Fruit fly (Drosophila melanogaster) whole organism: ENCODE data around the gene Alp10.
A peak's percentile ranks its signal among the peaks of the same experiment; 100 is the strongest.

ENCODE experiments used
- CG8478 ChIP-seq: fragments of >200 bp; optimal IDR thresholded peaks from 2 replicates; lab custom pipeline; 2018; ENCODE audit warnings: inconsistent platforms
- Dll ChIP-seq: fragments of >200 bp; optimal IDR thresholded peaks from 2 replicates; lab custom pipeline; 2017
- EcR ChIP-seq, 2 experiments: fragments of >200 bp; optimal IDR thresholded peaks; 2 replicates each; lab custom pipeline; 2017; ENCODE audit warnings: missing biosample characterization in 2 of 2, missing genetic modification characterization in 2 of 2, missing genetic modification reagents in 2 of 2
- pan ChIP-seq: fragments of >200 bp; optimal IDR thresholded peaks from 2 replicates; lab custom pipeline; 2017
- psq ChIP-seq: fragments of >200 bp; optimal IDR thresholded peaks from 2 replicates; lab custom pipeline; 2017
- usp ChIP-seq: fragments of >200 bp; optimal IDR thresholded peaks from 2 replicates; lab custom pipeline; 2017; ENCODE audit warnings: missing biosample characterization, missing genetic modification characterization, mixed read lengths

Gene Alp10

DNA sequence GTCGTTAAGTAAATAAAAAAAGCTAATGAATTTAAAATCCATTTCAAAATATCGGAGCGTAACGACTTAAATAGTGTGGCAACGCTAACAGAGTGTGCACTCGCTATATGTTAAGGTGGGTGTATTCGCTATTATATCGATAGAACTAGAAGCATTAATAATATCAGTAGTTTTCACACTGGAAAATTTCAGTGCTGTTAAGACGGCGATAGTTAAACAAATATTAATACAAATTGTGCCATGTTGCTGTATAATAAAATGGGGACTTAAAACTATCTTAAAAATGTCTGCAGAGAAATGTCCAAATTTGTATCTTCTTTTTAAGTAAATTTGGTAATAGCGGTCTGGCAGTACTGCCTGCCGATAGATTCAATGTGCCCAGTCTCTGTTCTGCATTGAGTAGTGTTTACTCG lies 11.8 kb downstream of the Alp10 start:
- TF ChIP-seq pan (lab: Kevin White, UChicago) (no peak), usp (GFP tag; lab: Kevin White, UChicago) (no peak), psq (lab: Kevin White, UChicago) (no peak), CG8478 (no peak), Dll (lab: Kevin White, UChicago) (no peak), EcR (GFP tag; optimal IDR thresholded peaks at IDR 0.05; lab: Kevin White, UChicago) (no peak)

DNA sequence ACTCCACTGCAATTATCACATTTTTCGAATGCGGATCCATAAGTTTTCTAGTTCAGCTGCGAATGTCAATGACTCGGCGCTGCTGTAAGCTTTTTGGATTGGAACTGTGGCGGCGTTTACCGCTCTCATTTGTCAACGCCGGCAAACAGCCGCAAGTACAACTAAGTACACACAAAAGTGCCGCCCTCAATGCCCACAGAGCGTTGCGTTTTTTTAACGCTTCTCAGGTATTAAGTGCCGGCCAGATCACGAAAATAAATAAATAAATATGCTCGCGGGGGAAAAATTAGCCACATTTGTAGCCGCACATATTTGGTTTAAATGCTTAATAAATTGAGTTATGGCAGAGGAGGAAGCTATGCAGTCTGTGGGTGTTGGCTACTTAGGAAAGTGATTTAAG lies 13.5 kb downstream of the Alp10 start:
- TF ChIP-seq psq (lab: Kevin White, UChicago) = no peak
- no peak for TF ChIP-seq Dll (lab: Kevin White, UChicago)
- no peak for TF ChIP-seq EcR (GFP tag; optimal IDR thresholded peaks at IDR 0.05; lab: Kevin White, UChicago)
- TF ChIP-seq pan (lab: Kevin White, UChicago) = no peak
- no peak for TF ChIP-seq usp (GFP tag; lab: Kevin White, UChicago)
- TF ChIP-seq CG8478 = no peak

DNA sequence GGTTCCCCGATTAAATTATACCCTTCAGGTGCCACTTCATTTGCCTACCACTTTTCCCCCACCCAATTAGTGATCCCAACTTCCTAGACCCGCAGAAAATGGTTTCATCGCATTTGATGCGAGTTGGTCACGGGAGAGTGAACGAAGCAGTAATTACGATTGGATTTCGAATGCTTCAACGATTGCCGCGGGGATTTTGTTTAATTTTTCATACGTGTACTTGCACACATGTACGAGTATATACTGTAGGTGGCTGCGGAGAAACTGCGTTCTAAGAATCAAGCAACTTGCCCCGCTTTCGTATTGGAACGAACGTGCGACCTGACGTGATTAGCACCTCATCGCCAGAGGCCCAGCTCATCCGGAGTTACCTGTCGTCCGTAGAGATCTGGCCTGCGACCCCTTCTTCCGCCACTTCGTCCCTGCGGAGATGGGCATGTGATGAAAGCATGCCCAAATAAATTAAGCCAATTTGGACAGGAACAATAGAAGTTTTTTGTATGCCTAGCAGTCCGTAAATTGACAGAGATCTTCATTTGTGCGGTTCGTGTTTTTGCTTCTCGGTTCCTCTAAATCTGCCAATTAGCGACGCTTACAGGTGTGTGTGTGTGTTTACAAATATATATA lies 14.5 kb downstream of the Alp10 start:
- no peak for TF ChIP-seq Dll (lab: Kevin White, UChicago)
- no peak for TF ChIP-seq usp (GFP tag; lab: Kevin White, UChicago)
- TF ChIP-seq psq (lab: Kevin White, UChicago) = no peak
- no peak for TF ChIP-seq CG8478
- no peak for TF ChIP-seq EcR (GFP tag; optimal IDR thresholded peaks at IDR 0.05; lab: Kevin White, UChicago)
- no peak for TF ChIP-seq pan (lab: Kevin White, UChicago)

DNA sequence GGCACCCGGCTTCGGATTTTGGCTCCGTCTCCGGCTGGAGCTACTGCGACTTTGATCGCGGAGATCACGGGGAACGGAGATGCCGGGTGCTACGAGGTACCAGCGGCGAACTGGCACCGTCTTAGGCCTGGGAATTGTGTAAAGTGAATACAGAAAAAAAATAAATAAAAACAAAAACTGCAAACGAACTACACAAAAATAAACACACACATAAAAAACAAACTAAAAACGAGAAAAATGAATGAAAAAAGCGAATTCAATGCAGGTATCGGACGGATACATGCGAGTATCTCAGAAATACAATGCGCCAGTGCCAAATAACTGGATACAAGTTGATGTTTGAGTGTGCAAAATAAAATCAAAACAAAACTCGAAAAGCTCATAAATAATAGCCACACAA lies 15.3 kb downstream of the Alp10 start:
- TF ChIP-seq Dll (lab: Kevin White, UChicago) (no peak), CG8478 (no peak), psq (lab: Kevin White, UChicago) (no peak), usp (GFP tag; lab: Kevin White, UChicago) (no peak), pan (lab: Kevin White, UChicago) (no peak), EcR (GFP tag; optimal IDR thresholded peaks at IDR 0.05; lab: Kevin White, UChicago) (no peak)

DNA sequence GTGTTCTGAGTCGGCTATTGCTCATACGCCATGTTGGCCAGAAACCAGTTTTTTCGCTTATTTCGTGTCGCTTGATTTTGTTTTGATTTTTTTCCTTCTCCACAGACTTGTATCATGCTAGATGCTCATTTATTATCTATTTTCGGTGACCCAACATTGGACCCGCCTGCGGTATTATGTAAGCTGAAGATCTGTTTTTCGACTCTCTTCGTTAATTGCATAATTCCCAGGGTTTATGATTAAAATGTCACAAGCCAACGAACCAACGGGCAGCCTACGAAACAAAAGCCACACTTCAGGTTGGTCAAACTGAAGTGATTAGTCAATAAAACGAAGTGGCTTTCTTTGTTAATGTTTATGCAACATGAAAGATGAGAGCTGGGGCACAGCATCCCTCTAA lies 16.5 kb downstream of the Alp10 start:
- TF ChIP-seq CG8478 = no peak
- TF ChIP-seq pan (lab: Kevin White, UChicago) = no peak
- no peak for TF ChIP-seq usp (GFP tag; lab: Kevin White, UChicago)
- TF ChIP-seq psq (lab: Kevin White, UChicago) = no peak
- TF ChIP-seq EcR (GFP tag; optimal IDR thresholded peaks at IDR 0.05; lab: Kevin White, UChicago) = no peak
- TF ChIP-seq Dll (lab: Kevin White, UChicago) = no peak

DNA sequence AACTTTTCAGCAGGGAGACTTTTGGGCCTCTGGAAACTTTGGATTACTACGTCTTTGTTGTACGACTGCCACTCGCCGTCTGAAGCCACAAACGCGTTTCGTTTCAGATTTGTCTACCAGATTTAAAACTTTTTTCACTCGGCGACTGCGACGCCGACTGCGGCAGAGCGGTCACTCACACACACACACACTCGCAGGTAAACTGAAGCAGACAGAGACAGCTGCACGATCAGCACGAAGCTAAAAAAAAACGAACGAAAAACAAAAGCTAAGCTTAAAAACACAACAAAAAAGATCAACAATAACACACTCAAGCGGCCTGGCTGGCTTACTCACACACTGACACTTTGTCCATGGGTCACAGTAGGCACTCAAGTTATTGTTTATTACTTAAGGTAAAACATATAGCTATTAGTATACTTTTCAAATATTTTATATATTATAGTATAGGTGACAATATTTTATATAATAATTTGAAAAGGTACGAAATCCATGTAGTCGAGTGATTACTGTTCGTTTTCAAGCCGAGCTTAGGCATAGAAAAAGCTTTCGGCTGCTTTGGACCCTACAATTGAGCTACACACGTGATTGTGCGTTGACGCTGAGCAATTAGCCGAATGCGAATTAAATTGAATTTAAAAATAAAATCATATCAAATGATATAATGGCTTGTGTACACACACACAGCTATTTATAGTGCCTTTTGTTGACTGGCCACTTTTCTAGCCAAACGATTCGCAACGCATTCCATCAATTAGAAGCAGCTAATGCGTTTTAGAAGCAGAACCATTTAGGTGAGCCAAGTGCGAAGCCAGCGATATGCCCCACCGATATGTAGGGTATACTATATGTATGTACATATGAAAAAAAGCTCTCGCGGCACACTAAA lies 17.6 kb downstream of the Alp10 start, which contains the start of gene Msr-110:
Gene Msr-110, minus strand, starts transcription at position 99 of the 889 bp plus-strand sequence.
- TF ChIP-seq CG8478 = no peak
- no peak for TF ChIP-seq Dll (lab: Kevin White, UChicago)
- TF ChIP-seq EcR (GFP tag; optimal IDR thresholded peaks at IDR 0.05; lab: Kevin White, UChicago) = no peak
- TF ChIP-seq pan (lab: Kevin White, UChicago) = no peak
- no peak for TF ChIP-seq usp (GFP tag; lab: Kevin White, UChicago)
- TF ChIP-seq psq (lab: Kevin White, UChicago) = no peak

DNA sequence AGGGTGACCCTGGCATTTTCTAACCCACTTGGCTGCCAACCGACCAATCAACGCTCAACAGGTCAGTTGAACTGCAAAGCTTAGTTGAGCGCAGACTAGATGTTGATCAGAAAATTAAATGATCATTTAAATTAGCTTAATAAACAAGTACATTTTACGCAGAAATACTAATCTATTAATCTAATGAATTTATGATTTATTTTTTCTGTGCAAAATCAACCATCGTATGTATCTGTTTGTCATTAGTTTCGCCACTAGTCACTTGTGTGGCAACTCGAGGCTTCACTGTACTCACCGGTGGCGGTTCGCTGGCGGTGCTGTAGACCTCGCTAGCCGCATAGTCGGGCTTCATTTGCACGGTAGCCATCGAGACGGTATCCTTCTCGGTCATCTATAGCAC lies 18.5 kb downstream of the Alp10 start:
- no peak for TF ChIP-seq pan (lab: Kevin White, UChicago)
- TF ChIP-seq psq (lab: Kevin White, UChicago) = no peak
- TF ChIP-seq EcR (GFP tag; optimal IDR thresholded peaks at IDR 0.05; lab: Kevin White, UChicago) = no peak
- no peak for TF ChIP-seq Dll (lab: Kevin White, UChicago)
- TF ChIP-seq CG8478 = no peak
- TF ChIP-seq usp (GFP tag; lab: Kevin White, UChicago) = no peak

DNA sequence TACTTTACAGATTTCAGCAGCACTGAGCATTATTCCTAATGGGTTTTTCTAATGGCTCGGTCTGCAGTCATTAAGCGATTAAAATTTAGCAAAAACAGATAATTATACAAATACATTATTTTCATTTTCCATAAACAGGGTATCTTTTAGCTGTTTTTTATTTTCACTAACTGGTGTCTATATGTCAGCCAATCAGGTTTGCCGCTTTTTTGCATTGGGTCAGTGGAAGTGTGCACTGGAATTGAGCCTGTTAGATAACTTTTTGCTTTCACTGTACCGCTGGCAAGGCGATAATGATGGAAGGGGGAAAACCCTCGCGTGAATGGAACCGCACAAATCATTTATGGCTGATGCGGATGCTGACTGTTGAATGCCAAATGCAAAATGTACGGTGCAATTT lies 19.5 kb downstream of the Alp10 start:
- TF ChIP-seq usp (GFP tag; lab: Kevin White, UChicago) (no peak), Dll (lab: Kevin White, UChicago) (no peak), pan (lab: Kevin White, UChicago) (no peak), psq (lab: Kevin White, UChicago) (no peak), CG8478 (no peak), EcR (GFP tag; optimal IDR thresholded peaks at IDR 0.05; lab: Kevin White, UChicago) (no peak)

DNA sequence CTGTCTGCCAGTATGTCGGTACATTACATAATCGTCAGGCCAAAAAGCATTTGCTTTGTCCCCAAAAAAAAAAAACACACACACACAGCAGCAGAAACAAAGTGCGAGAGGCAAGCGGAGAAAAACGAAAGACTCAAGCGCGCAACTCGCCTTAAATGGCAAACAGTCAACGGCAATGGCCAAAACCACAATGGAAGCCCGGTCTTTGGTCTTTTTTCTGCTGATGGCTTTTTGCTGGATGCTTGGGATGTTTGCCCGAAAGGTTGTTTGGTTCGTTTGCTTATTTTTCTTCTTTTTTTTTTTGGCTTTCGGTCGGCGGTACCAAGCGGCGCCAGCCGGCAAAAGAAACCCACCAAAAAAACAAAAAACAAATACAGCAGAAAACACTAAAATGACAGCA lies 24.0 kb downstream of the Alp10 start:
- TF ChIP-seq pan (lab: Kevin White, UChicago) = no peak
- TF ChIP-seq Dll (lab: Kevin White, UChicago) = peak; percentile 9

DNA sequence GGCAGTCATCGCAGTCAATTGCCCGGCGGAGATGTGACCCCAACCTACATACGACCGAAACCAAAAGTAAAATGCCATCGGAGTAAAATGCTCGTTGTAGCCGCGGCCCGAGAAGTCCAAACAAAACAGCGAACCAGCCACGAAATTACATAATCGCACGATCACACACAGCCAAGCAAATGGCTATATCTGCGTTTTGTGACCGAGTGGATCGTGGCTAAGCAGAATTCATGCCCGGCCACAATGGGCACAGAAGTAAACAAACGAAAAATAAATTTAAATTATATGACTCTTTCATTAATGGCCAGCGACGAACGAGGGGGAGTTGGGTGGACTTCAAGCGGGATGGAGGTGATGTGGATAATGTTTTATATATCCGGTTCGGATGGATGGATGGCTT lies 25.3 kb downstream of the Alp10 start:
- TF ChIP-seq CG8478 = no peak
- no peak for TF ChIP-seq EcR (GFP tag; optimal IDR thresholded peaks at IDR 0.05; lab: Kevin White, UChicago)
- no peak for TF ChIP-seq usp (GFP tag; lab: Kevin White, UChicago)
- no peak for TF ChIP-seq psq (lab: Kevin White, UChicago)
- TF ChIP-seq pan (lab: Kevin White, UChicago) = no peak
- TF ChIP-seq Dll (lab: Kevin White, UChicago) = no peak

DNA sequence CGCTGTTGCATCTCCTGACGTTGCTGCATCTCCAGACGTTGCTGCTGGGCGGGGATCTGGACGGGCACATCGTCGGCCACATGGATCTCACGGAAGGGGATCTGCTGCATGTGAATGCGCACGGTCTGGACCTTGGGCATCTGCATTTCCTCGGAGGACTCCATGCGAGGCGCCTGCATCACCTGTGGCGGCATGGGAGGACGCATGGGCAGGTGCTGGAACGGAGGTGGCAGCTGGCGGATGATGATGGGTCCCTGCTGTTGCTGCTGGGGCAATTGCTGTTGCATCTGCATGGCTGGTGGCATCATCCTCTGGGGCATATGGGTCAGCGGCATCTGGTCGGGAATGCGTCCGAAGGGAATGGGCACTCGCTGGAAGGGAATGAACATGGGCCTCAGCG lies 26.7 kb downstream of the Alp10 start:
- TF ChIP-seq EcR (GFP tag; optimal IDR thresholded peaks at IDR 0.05; lab: Kevin White, UChicago) (no peak), Dll (lab: Kevin White, UChicago) (no peak), usp (GFP tag; lab: Kevin White, UChicago) (no peak)
